Worm (Caenorhabditis elegans) whole organism, late embryonic: Measurements from ENCODE around the gene T27A8.2.

Source experiments
- F13H6.1 ChIP-seq: sonication (generic microtip); optimal IDR thresholded peaks from 2 replicates; lab custom pipeline; 2016; ENCODE audit warnings: missing genetic modification characterization, missing compliant biosample characterization
- K02D7.2 ChIP-seq: sonication (generic microtip); optimal IDR thresholded peaks from 2 replicates; lab custom pipeline; 2017; ENCODE audit warnings: mild to moderate bottlenecking, missing genetic modification characterization, missing compliant biosample characterization
- ceh-22 ChIP-seq: sonication (generic microtip); optimal IDR thresholded peaks from 2 replicates; lab custom pipeline; 2017; ENCODE audit warnings: missing biosample characterization, missing genetic modification characterization
- pag-3 ChIP-seq: sonication (generic microtip); optimal IDR thresholded peaks from 2 replicates; lab custom pipeline; 2016; ENCODE audit warnings: missing compliant biosample characterization, missing genetic modification characterization, borderline replicate concordance
- ref-2 ChIP-seq: sonication (generic microtip); optimal IDR thresholded peaks from 2 replicates; lab custom pipeline; 2016; ENCODE audit warnings: missing genetic modification characterization, missing compliant biosample characterization
- unc-55 ChIP-seq: sonication (generic microtip); optimal IDR thresholded peaks from 2 replicates; lab custom pipeline; 2017; ENCODE audit warnings: missing biosample characterization, missing genetic modification reagents, missing genetic modification characterization

DNA sequence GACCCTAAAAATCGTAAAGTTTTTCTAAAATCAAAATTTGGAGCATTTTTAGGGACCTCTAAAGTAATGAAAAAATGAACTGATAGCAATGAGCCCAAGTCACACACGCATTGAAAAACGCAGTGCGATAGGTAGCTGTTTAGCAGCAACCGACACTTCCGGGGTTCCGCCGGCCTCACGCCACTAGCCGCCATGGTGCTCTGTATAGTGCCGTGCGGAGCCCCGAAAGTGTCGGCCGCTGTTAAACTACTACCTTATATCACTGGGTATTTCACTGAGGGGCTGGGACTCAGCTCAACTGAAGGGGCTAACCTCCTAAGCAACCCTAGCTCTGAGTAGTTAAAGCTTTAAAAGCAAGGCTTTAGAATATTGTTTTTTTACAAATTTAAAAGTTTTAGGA lies 40.5 kb upstream of the T27A8.2 start:
- TF ChIP-seq ref-2 = no peak
- no peak for TF ChIP-seq ceh-22 (tag; lab: Kevin White, UChicago)
- TF ChIP-seq F13H6.1 (tag; lab: Kevin White, UChicago) = no peak
- TF ChIP-seq unc-55 (GFP tag; lab: Kevin White, UChicago) = no peak
- TF ChIP-seq K02D7.2 (tag; lab: Kevin White, UChicago) = no peak
- no peak for TF ChIP-seq pag-3 (tag; lab: Kevin White, UChicago)
